Fruit fly (Drosophila melanogaster): ENCODE results near the gene GC.

dm6 chr3L:1602833-1603128, 26.3 kb downstream of the GC start, which contains the start of the genes CG18170 and CG33791:
- TF ChIP-seq CG8478 (optimal IDR thresholded peaks at IDR 0.05) (no peak), CTCF (optimal IDR thresholded peaks at IDR 0.05) (no peak)
